Worm (Caenorhabditis elegans): Measurements from ENCODE around the gene C33G8.2.

DNA sequence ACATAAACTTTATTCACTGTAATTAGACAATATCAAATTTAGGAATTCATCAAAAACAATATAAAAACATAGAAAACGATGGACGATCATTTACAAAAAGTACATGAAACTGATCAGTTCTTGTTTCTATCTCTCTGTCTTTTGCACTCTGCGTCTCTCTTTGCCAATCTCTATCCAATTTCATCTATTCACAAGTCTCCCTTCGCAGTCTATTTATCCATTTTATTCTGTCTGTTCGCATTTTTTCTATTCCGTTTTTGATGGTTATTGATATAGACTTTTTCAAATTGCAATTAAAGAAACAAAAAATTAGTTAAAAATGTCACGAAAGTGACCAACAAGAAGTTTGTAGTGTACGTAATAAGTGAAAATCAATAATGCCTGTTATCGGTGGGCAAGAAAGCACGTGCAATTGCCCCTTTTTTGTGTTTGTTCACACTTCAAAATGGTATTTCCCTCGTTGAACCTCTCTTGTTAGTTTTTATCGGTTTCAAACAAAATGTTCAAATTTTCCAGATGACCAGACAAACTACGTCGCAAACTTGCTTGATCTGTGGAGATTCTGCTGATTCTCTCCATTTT, 11.2 kb upstream of the C33G8.2 start, which contains the start of gene nhr-42:
- TF ChIP-seq ztf-29 (GFP tag; IDR thresholded peaks at IDR 0.05) (no peak), ztf-23 (GFP tag; IDR thresholded peaks at IDR 0.05) (no peak), flt-1 (GFP tag; IDR thresholded peaks at IDR 0.05) (no peak)
